Worm (Caenorhabditis elegans): ENCODE measurements around the gene F54F7.3.

- no peak for TF ChIP-seq B0019.2 (GFP tag; conservative IDR thresholded peaks at IDR 0.05)
- TF ChIP-seq somi-1 (GFP tag; optimal IDR thresholded peaks at IDR 0.05), result no peak
- no peak for TF ChIP-seq B0035.1 (tag; optimal IDR thresholded peaks at IDR 0.05)
- TF ChIP-seq F57A8.1 (GFP tag; optimal IDR thresholded peaks at IDR 0.05), result no peak
- TF ChIP-seq unc-62 (GFP tag; optimal IDR thresholded peaks at IDR 0.05), result no peak
- TF ChIP-seq ztf-3 (GFP tag; optimal IDR thresholded peaks at IDR 0.05), result no peak
- no peak for TF ChIP-seq ceh-100 (GFP tag; IDR thresholded peaks at IDR 0.05)
Observed at ce11 chrX:11899031-11899430, 49.0 kb upstream of the F54F7.3 start.
